Worm (Caenorhabditis elegans) whole organism, L1 larva: ENCODE results near the gene abhd-3.1.

ENCODE experiments used
- lin-14 ChIP-seq: fragments of 200-800 bp; sonication (Bioruptor generic); optimal IDR thresholded peaks from 2 replicates; lab custom pipeline; 2018; ENCODE audit warnings: mild to moderate bottlenecking, missing genetic modification characterization, moderate library complexity, missing compliant biosample characterization
- mep-1 ChIP-seq: fragments of 150-350 bp; optimal IDR thresholded peaks from 2 replicates; lab custom pipeline; 2014; ENCODE audit warnings: missing biosample characterization, missing genetic modification characterization
- nhr-237 ChIP-seq: fragments of 150-350 bp; optimal IDR thresholded peaks from 2 replicates; lab custom pipeline; 2014; ENCODE audit warnings: missing biosample characterization, missing genetic modification characterization
- nhr-76 ChIP-seq: sonication (generic microtip); optimal IDR thresholded peaks from 2 replicates; lab custom pipeline; 2017; ENCODE audit warnings: missing biosample characterization, missing genetic modification characterization

- TF ChIP-seq nhr-76 (no peak), nhr-237 (tag; lab: Kevin White, UChicago) (no peak), lin-14 (GFP tag; lab: Kevin White, UChicago) (no peak), mep-1 (tag; lab: Kevin White, UChicago) (no peak)
These were observed 17.7 kb downstream of the abhd-3.1 start, which contains the start of gene srh-173 for ce11 chrV:19972984-19973383.
